Worm (Caenorhabditis elegans) whole organism, late embryonic: ENCODE results near the gene scl-27.
A peak's percentile ranks its signal among the peaks of the same experiment; 100 is the strongest.

Source experiments
- C38D4.7 ChIP-seq: fragments of 200-800 bp; sonication (Bioruptor generic); optimal IDR thresholded peaks from 2 replicates; lab custom pipeline; 2018; ENCODE audit warnings: mild to moderate bottlenecking, missing genetic modification characterization, moderate library complexity, missing compliant biosample characterization
- F13H6.1 ChIP-seq: sonication (generic microtip); optimal IDR thresholded peaks from 2 replicates; lab custom pipeline; 2016; ENCODE audit warnings: missing genetic modification characterization, missing compliant biosample characterization
- K02D7.2 ChIP-seq: sonication (generic microtip); optimal IDR thresholded peaks from 2 replicates; lab custom pipeline; 2017; ENCODE audit warnings: mild to moderate bottlenecking, missing genetic modification characterization, missing compliant biosample characterization
- K09A11.1 ChIP-seq: sonication (generic microtip); optimal IDR thresholded peaks from 2 replicates; lab custom pipeline; 2017; ENCODE audit warnings: antibody characterized with exemption, mild to moderate bottlenecking, missing genetic modification characterization, missing compliant biosample characterization; ENCODE audit not compliant: insufficient read depth
- T23F11.4 ChIP-seq: fragments of 200-800 bp; sonication (Bioruptor generic); optimal IDR thresholded peaks from 2 replicates; lab custom pipeline; 2018; ENCODE audit warnings: mild to moderate bottlenecking, missing genetic modification characterization, missing compliant biosample characterization
- Y22D7AL.16 ChIP-seq: sonication (generic microtip); optimal IDR thresholded peaks from 2 replicates; lab custom pipeline; 2016; ENCODE audit warnings: missing genetic modification characterization, missing compliant biosample characterization
- ahr-1 ChIP-seq: sonication (generic microtip); optimal IDR thresholded peaks from 2 replicates; lab custom pipeline; 2016; ENCODE audit warnings: missing genetic modification characterization, missing compliant biosample characterization
- ceh-2 ChIP-seq: sonication (generic microtip); optimal IDR thresholded peaks from 2 replicates; lab custom pipeline; 2016; ENCODE audit warnings: missing genotype, missing genetic modification characterization, missing compliant biosample characterization
- ceh-22 ChIP-seq: sonication (generic microtip); optimal IDR thresholded peaks from 2 replicates; lab custom pipeline; 2017; ENCODE audit warnings: missing biosample characterization, missing genetic modification characterization
- ceh-30 ChIP-seq: fragments of 150-350 bp; optimal IDR thresholded peaks from 2 replicates; lab custom pipeline; 2014; ENCODE audit warnings: missing biosample characterization, missing genetic modification characterization
- ceh-34 ChIP-seq: sonication (generic microtip); optimal IDR thresholded peaks from 2 replicates; lab custom pipeline; 2016; ENCODE audit warnings: mild to moderate bottlenecking, missing genetic modification characterization, missing compliant biosample characterization
- ceh-45 ChIP-seq: fragments of 200-800 bp; sonication (Bioruptor generic); IDR thresholded peaks from 2 replicates; pipeline ENCODE4 v1.3.6; 2022; ENCODE audit warnings: missing genetic modification reagents, missing genetic modification characterization, missing compliant biosample characterization
- ceh-6 ChIP-seq: fragments of 200-800 bp; sonication (Bioruptor generic); optimal IDR thresholded peaks from 2 replicates; lab custom pipeline; 2018; ENCODE audit warnings: mild to moderate bottlenecking, missing genetic modification characterization, missing compliant biosample characterization
- dmd-4 ChIP-seq: sonication (generic microtip); optimal IDR thresholded peaks from 2 replicates; lab custom pipeline; 2016; ENCODE audit warnings: borderline replicate concordance, missing genetic modification characterization, missing compliant biosample characterization
- elt-2 ChIP-seq: sonication (generic microtip); optimal IDR thresholded peaks from 2 replicates; lab custom pipeline; 2016; ENCODE audit warnings: missing genetic modification reagents, missing genetic modification characterization, missing compliant biosample characterization
- hlh-6 ChIP-seq: sonication (generic microtip); optimal IDR thresholded peaks from 2 replicates; lab custom pipeline; 2016; ENCODE audit warnings: missing genotype, missing genetic modification characterization, missing compliant biosample characterization
- hlh-8 ChIP-seq: sonication (generic microtip); optimal IDR thresholded peaks from 2 replicates; lab custom pipeline; 2016; ENCODE audit warnings: missing genotype, missing genetic modification characterization, missing compliant biosample characterization
- lim-6 ChIP-seq: sonication (generic microtip); optimal IDR thresholded peaks from 2 replicates; lab custom pipeline; 2016; ENCODE audit warnings: missing genetic modification characterization, missing compliant biosample characterization
- lin-11 ChIP-seq: fragments of 200-800 bp; sonication (Bioruptor generic); optimal IDR thresholded peaks from 2 replicates; lab custom pipeline; 2018; ENCODE audit warnings: mild to moderate bottlenecking, missing genetic modification characterization, missing compliant biosample characterization
- mec-3 ChIP-seq: sonication (generic microtip); optimal IDR thresholded peaks from 2 replicates; lab custom pipeline; 2016; ENCODE audit warnings: borderline replicate concordance, missing genetic modification characterization, missing compliant biosample characterization
- nfya-1 ChIP-seq: sonication (generic microtip); optimal IDR thresholded peaks from 2 replicates; lab custom pipeline; 2017; ENCODE audit warnings: missing genetic modification characterization, mild to moderate bottlenecking, missing compliant biosample characterization, antibody characterized with exemption, moderate library complexity
- npax-4 ChIP-seq: sonication (generic microtip); optimal IDR thresholded peaks from 2 replicates; lab custom pipeline; 2016; ENCODE audit warnings: missing genetic modification characterization, missing compliant biosample characterization
- odd-2 ChIP-seq: sonication (generic microtip); optimal IDR thresholded peaks from 2 replicates; lab custom pipeline; 2017; ENCODE audit warnings: antibody characterized with exemption, mild to moderate bottlenecking, missing genetic modification characterization, missing compliant biosample characterization
- pha-2 ChIP-seq: sonication (generic microtip); optimal IDR thresholded peaks from 2 replicates; lab custom pipeline; 2017; ENCODE audit warnings: mild to moderate bottlenecking, missing genetic modification characterization, missing compliant biosample characterization
- pha-4 ChIP-seq: fragments of 150-350 bp; optimal IDR thresholded peaks from 2 replicates; lab custom pipeline; 2018; ENCODE audit warnings: missing biosample characterization, missing genetic modification reagents, missing genetic modification characterization
- pqm-1 ChIP-seq: sonication (generic microtip); optimal IDR thresholded peaks from 2 replicates; lab custom pipeline; 2016; ENCODE audit warnings: missing genetic modification characterization, missing compliant biosample characterization
- pros-1 ChIP-seq: fragments of 150-350 bp; optimal IDR thresholded peaks from 2 replicates; lab custom pipeline; 2014; ENCODE audit warnings: missing biosample characterization, missing genetic modification reagents, missing genetic modification characterization
- ref-2 ChIP-seq: sonication (generic microtip); optimal IDR thresholded peaks from 2 replicates; lab custom pipeline; 2016; ENCODE audit warnings: missing genetic modification characterization, missing compliant biosample characterization
- sox-2 ChIP-seq: fragments of 200-800 bp; sonication (Bioruptor generic); IDR thresholded peaks from 2 replicates; pipeline ENCODE4 v1.3.6; 2022; ENCODE audit warnings: missing genetic modification reagents, missing genetic modification characterization, missing compliant biosample characterization
- syd-9 ChIP-seq: sonication (generic microtip); optimal IDR thresholded peaks from 2 replicates; lab custom pipeline; 2016; ENCODE audit warnings: mild to moderate bottlenecking, missing genetic modification characterization, moderate library complexity, missing compliant biosample characterization
- tbx-7 ChIP-seq: sonication (generic microtip); optimal IDR thresholded peaks from 2 replicates; lab custom pipeline; 2016; ENCODE audit warnings: missing genotype, missing genetic modification characterization, missing compliant biosample characterization
- ttx-3 ChIP-seq: sonication (generic microtip); optimal IDR thresholded peaks from 2 replicates; lab custom pipeline; 2016; ENCODE audit warnings: missing genetic modification reagents, missing genetic modification characterization, missing compliant biosample characterization
- unc-3 ChIP-seq, 2 experiments: fragments of 200-800 bp in 1 of 2; sonication (Bioruptor generic) in 1 of 2; sonication (generic microtip) in 1 of 2; conservative IDR thresholded peaks in 1 of 2; optimal IDR thresholded peaks in 1 of 2; 2 replicates each; pipeline versions ENCODE4 v1.3.6 to Lab custom; 2016 to 2022; ENCODE audit warnings: missing compliant biosample characterization in 2 of 2, missing genetic modification characterization in 2 of 2, missing genetic modification reagents in 1 of 2
- unc-42 ChIP-seq: sonication (generic microtip); optimal IDR thresholded peaks from 2 replicates; lab custom pipeline; 2016; ENCODE audit warnings: missing genotype, missing genetic modification characterization, missing compliant biosample characterization

Gene scl-27

ce11 chrV:373192-373591 lies 26.6 kb upstream of the scl-27 start:
- TF ChIP-seq Y22D7AL.16 (tag; lab: Kevin White, UChicago) (no peak), pha-4 (tag; lab: Kevin White, UChicago) (no peak), ahr-1 (no peak), ceh-30 (tag; lab: Kevin White, UChicago) (no peak), tbx-7 (tag; lab: Kevin White, UChicago) (no peak), C38D4.7 (GFP tag; lab: Kevin White, UChicago) (no peak), F13H6.1 (no peak), ttx-3 (tag; lab: Kevin White, UChicago) (no peak), K09A11.1 (tag; lab: Kevin White, UChicago) (no peak), odd-2 (tag; lab: Kevin White, UChicago) (no peak), dmd-4 (no peak), unc-42 (tag; lab: Kevin White, UChicago) (no peak), syd-9 (tag; lab: Kevin White, UChicago) (no peak), npax-4 (no peak), ref-2 (tag; lab: Kevin White, UChicago) (no peak), sox-2 (GFP tag; lab: Robert Waterston, UW) (no peak)

ce11 chrV:376790-377189 lies 23.0 kb upstream of the scl-27 start:
- TF ChIP-seq pqm-1 (tag; lab: Kevin White, UChicago) (no peak), nfya-1 (tag; lab: Kevin White, UChicago) (no peak), T23F11.4 (GFP tag; lab: Kevin White, UChicago) (no peak), elt-2 (tag; lab: Kevin White, UChicago) (peak; percentile 33)

ce11 chrV:378231-378630 lies 21.6 kb upstream of the scl-27 start:
- no peak for TF ChIP-seq ceh-22 (tag; lab: Kevin White, UChicago)
- no peak for TF ChIP-seq dmd-4
- no peak for TF ChIP-seq ceh-45 (GFP tag; lab: Robert Waterston, UW)
- TF ChIP-seq sox-2 (GFP tag; lab: Robert Waterston, UW) = no peak
- no peak for TF ChIP-seq ceh-6 (GFP tag; lab: Kevin White, UChicago)
- TF ChIP-seq syd-9 (tag; lab: Kevin White, UChicago) = no peak
- TF ChIP-seq ceh-2 = no peak

- TF ChIP-seq F13H6.1 (no peak), pros-1 (tag; lab: Kevin White, UChicago) (no peak), ceh-34 (no peak), hlh-6 (tag; lab: Kevin White, UChicago) (no peak), sox-2 (GFP tag; lab: Robert Waterston, UW) (no peak), K02D7.2 (tag; lab: Kevin White, UChicago) (no peak), odd-2 (tag; lab: Kevin White, UChicago) (no peak), elt-2 (tag; lab: Kevin White, UChicago) (no peak), lim-6 (tag; lab: Kevin White, UChicago) (no peak)
Measured at ce11 chrV:380186-380585, 19.6 kb upstream of the scl-27 start, which contains the start of gene mltn-8. Gene mltn-8, minus strand, starts transcription at chrV:380286.

- TF ChIP-seq lim-6 (tag; lab: Kevin White, UChicago) = no peak
- TF ChIP-seq pha-2 (tag; lab: Kevin White, UChicago) = no peak
- TF ChIP-seq pha-4 (tag; lab: Kevin White, UChicago) = no peak
- TF ChIP-seq ceh-22 (tag; lab: Kevin White, UChicago) = no peak
- TF ChIP-seq lin-11 = no peak
- no peak for TF ChIP-seq ceh-6 (GFP tag; lab: Kevin White, UChicago)
- no peak for TF ChIP-seq hlh-6 (tag; lab: Kevin White, UChicago)
- no peak for TF ChIP-seq mec-3
- TF ChIP-seq T23F11.4 (GFP tag; lab: Kevin White, UChicago) = no peak
- TF ChIP-seq unc-3 (GFP tag; conservative IDR thresholded peaks at IDR 0.05; lab: Robert Waterston, UW) = no peak
- TF ChIP-seq unc-3 (tag; optimal IDR thresholded peaks at IDR 0.05; lab: Kevin White, UChicago) = no peak
- TF ChIP-seq hlh-8 (tag; lab: Kevin White, UChicago) = no peak
- TF ChIP-seq ceh-2 = no peak
Measured at ce11 chrV:381227-381950, 18.4 kb upstream of the scl-27 start, which contains the start of gene ZK6.8. Gene ZK6.8, plus strand, starts transcription at chrV:381908.
